Worm (Caenorhabditis elegans): ENCODE results near the gene ceh-43.

Gene ceh-43

DNA sequence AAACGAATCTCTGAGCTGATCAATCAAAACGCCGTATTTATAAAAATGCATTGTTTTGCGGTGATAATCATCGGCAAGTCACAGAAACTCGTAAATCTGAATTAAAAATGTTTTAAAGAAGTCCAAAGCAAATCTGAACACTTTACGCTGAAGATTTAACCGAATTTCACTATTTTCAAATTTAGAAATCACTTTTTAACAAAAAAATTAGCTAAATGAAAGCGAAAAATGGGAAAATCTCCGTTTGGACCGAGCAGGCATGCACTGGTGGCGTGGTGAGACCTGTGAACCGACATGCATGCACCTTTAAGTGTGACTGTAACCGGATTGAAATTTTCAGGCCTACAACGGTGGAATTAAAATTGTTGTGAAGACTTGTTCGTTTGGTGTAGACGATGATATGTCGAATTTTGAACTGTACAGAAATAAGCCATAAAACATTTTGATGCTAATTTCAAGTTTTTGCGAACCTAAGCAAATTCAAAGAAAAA, 10.2 kb downstream of the ceh-43 start, which contains the start of gene C28A5.2:
Gene C28A5.2, minus strand, starts transcription at position 51 of the 491 bp plus-strand sequence.
- TF ChIP-seq unc-62 (GFP tag; optimal IDR thresholded peaks at IDR 0.05), result no peak

DNA sequence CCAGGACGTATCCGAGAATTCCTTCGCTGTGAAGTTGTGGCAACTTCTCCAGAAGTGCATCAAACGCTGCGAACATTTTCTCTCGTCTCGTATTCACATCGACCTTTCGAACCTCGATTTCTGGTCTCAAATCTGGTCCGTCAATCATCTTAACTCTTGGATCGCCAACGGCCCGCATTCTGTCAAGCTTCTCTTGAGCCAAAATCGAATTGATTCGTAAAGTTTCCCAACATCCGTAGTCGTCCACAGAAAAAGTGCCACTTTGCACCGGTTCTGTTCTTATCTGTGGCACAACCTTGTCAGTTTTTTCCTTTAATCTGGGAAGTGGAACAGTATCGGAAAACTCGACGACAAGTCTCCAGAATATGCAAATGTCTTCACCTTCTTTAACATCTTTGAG, 14.5 kb downstream of the ceh-43 start:
- TF ChIP-seq unc-62 (GFP tag; optimal IDR thresholded peaks at IDR 0.05), result no peak

DNA sequence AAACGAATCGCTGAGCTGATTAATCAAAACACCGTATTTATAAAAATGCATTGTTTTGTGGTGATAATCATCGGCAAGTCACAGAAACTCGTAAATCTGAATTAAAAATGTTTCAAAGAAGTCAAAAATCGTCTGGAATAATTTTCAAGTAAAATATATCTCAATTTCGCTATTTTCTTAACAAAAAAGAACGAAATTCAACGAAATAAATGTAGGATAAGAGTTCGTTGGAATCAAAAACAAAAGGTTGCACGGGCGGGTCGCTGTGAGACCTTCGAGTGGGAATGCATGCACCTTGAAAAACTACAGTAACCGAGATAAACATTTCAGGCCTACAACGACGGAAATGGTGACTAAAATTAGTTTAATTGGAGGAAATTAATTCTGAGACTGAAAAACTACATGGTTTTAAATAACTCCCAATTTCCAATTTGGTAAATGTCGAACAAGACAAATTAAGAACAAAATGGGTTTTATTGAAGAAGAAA, 15.4 kb downstream of the ceh-43 start, which contains the start of gene C28A5.1:
Gene C28A5.1, minus strand, starts transcription at position 51 of the 488 bp plus-strand sequence.
- TF ChIP-seq unc-62 (GFP tag; optimal IDR thresholded peaks at IDR 0.05), result no peak

DNA sequence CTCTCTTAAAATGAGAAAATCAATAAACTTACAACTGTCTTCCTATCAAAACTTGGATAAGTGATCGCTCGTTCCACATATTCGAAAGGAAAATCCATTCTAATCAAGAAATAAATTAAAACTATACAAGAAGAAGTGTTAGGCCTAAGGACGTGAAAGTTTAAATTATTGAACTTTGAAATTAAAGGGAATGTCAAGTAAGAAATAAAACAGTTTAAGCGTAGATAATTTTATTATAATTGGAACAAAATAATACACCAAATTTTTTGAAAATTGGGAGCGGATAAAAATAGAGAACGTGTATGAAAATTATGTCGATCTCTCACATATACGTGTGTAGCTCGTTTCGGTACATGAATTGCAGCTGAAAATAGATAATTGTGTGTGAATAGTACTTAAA, 20.3 kb downstream of the ceh-43 start, which contains the start of gene C28A5.6:
Gene C28A5.6, minus strand, starts transcription at position 101 of the 400 bp plus-strand sequence.
- TF ChIP-seq unc-62 (GFP tag; optimal IDR thresholded peaks at IDR 0.05), result no peak

DNA sequence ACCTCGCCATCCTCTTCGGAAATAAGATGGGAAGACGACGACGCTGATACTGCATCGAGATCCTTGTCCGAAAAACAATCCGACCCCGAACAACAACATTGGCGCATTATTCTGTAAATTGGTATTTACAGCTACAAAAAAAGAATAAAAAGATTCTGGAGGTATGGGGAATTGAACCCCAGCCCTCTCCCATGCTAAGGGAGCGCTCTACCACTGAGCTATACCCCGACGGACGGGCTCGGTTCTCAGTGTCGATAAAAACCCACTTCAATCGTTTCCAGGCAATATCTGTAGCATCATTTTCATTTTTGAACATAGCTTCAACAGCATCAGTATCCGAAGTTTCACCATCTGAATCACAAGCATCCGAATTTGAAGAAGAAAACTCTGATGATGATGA, 20.9 kb downstream of the ceh-43 start:
- no peak for TF ChIP-seq unc-62 (GFP tag; optimal IDR thresholded peaks at IDR 0.05)

DNA sequence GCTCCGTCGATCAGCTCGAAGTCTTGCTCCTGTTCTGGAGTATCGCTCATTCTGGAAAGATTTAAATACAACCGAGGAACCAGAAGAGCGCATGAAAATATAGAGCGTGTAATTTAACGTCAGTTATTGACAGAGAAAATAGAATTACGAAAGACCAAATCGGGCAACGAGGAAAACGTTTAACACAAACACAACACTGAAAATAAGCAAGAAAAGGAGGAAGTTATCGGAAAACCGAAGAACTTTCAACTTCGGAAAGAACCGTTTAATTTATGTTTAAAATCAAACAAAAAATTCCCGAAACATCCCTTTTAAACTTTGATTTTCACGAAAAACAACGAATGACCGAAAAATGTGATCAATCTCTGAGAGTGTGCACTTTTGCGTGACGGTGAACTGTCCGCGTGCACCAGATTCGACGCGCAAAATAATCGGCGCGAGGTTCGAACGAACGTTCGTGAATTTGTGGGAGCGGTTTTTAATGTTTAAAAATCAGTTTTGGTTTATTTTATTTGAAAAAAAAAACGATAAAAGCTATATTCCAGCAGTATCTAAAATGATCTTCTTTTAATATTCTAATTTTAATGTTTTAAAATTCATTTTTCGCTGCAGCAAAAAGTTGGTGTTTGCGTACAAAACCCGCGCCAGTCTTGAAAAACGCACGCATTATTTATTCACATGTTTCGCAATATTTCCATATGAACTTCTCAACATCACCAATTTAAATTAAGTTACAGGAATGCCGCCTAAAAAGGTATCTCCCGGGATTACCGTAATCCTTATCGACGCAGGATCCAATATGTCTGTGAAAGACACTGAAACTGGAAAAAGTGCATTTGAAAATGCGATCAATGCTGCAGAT, 30.4 kb downstream of the ceh-43 start, which contains the start of the genes R07E5.7 and cku-80:
Gene R07E5.7, minus strand, starts transcription at position 51 of the 862 bp plus-strand sequence.
Gene cku-80, plus strand, starts transcription at position 732 of the 862 bp plus-strand sequence.
- no peak for TF ChIP-seq unc-62 (GFP tag; optimal IDR thresholded peaks at IDR 0.05)

DNA sequence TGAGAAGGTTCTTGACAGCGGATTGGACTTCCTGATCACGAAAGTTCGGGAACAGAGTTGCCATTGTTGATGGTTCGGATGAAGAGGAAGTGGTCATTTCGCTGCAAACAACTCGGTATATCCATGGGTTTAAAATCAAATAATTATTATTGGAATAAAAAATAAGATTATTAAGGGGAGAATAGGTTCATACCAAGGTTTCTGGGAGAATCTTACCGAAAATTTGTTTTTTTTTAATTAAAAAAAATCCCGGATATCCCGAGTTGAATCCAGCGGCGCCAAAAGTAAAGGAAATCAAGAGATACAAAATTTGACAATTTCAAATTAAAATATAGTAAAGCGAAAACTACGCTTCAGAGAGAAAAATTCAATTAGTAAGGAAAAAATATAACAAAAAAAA, 31.8 kb downstream of the ceh-43 start, which contains the start of the genes R07E5.19 and pdcd-2:
Gene R07E5.19, minus strand, starts transcription at position 101 of the 400 bp plus-strand sequence.
Gene pdcd-2, minus strand, starts transcription at position 102 of the 400 bp plus-strand sequence.
- TF ChIP-seq unc-62 (GFP tag; optimal IDR thresholded peaks at IDR 0.05), result no peak

DNA sequence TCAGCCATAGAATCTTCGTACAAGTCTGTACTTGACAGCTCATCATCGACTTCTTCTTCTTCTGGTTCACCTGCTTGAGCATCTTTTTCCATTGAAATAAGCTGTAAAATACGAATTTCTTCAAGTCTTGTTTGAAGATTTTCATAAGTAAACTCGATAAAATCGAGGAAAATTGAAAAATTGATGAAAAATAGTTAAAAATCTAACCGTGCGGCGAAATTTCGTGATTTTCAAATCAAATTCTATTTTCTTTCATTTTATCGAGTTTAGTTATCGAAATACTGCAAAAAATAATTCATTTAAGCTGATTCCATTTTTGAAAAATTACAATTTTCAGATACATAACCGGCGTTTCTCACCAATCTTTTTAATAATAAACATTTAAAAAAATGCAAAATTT, 34.6 kb downstream of the ceh-43 start, which contains the start of gene R07E5.11:
Gene R07E5.11, minus strand, starts transcription at position 101 of the 400 bp plus-strand sequence.
- TF ChIP-seq unc-62 (GFP tag; optimal IDR thresholded peaks at IDR 0.05), result no peak

DNA sequence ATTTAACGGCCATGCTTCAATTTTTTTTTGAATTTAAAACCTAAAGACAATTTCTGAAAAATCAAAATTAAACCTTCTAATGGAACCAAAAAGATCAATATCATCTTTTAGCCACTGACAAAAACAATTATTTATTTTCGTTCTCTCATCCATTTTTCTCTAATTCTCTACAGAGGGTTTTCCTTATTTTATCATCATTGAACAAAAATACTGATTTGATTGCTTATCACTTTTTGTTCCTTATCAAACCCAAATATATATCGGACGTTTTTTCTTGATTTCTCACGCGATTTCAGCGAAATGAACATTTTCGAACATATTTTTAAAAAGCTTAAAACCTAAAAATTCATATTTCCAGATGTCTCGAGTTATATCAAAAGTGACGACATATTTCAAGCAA, 36.6 kb downstream of the ceh-43 start, which contains the start of gene mpc-1:
Gene mpc-1, plus strand, starts transcription at position 359 of the 400 bp plus-strand sequence.
- no peak for TF ChIP-seq unc-62 (GFP tag; optimal IDR thresholded peaks at IDR 0.05)

DNA sequence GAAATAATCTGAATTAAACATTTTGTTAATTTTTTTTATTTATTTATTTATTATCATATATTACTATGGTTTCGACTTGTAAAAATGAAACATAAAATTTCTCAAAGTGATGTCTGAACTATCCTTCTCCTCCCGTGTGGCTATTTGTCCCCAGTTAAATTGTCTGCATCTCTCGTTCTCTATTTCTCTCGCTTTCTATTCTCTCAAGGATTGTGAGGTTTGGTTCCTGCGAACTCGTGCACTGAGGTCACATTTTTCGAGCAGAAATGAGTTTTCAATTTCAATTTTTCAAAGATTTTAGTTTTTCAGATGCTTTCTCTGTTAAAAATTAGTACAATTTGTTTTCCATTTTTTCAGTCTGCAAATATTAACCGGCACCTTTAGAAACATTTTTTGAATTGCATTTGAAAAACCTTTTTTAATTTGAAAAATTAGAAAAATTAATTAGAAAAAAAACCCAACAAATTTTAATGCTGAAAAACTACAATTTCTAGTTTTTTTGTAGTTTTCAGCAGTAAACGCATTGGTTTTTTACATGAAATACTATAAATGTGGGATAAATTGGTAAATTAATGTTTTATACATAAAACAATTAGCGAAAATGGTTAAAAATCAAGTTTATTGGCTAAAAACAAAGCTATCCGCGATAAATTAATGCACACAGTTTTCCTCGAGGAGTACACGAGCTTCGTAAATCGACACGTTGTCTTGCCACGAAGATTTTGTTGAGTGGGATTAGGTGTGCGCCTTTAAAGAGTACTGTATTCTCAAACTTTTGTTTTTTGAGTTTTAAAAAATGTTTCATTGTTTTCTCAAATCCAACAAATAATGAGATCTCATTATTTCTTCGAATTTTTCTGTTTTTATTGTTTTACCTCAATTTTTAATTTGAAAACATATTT, 37.4 kb downstream of the ceh-43 start:
- TF ChIP-seq unc-62 (GFP tag; optimal IDR thresholded peaks at IDR 0.05), result no peak

DNA sequence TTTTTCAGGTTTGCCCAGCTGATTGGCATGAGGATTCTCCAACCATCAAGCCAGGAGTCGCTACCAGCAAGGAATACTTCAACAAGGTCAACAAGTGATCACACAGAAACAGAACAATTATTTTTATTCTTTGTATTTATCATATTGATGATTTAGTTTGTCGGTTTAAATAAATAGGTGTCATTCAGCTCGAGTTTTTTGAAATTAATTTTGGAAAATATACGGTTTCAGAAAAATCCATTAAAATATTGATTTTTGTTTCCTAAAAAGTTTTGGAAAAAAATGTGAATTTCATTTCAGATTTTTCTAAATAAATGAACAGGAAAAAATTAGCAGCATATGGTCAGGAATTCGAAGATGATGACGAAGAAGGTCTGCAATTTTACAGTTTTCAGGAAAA, 41.5 kb downstream of the ceh-43 start, which contains the start of gene gpch-1:
Gene gpch-1, plus strand, starts transcription at position 301 of the 400 bp plus-strand sequence.
- no peak for TF ChIP-seq unc-62 (GFP tag; optimal IDR thresholded peaks at IDR 0.05)

DNA sequence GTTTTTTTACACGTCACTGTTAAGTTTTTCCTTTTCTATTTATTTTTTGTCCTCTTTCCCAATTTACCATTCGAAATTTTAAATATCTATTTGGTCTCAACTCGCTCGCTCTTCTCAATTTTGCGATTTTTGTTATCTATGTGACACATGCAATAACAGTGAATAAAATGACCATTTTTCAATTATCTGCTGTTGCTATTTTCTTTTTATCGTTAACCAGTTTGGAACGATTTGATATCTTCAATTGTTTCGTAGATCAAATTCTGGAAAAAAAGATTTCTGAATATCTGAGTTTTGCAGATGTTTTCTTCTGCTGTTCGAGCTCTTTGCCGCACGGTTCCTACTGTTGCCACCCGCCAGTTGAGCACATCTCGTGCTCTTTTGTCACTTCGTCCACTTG, 42.6 kb downstream of the ceh-43 start, which contains the start of gene prdx-3:
Gene prdx-3, plus strand, starts transcription at position 301 of the 400 bp plus-strand sequence.
- TF ChIP-seq unc-62 (GFP tag; optimal IDR thresholded peaks at IDR 0.05), result no peak

DNA sequence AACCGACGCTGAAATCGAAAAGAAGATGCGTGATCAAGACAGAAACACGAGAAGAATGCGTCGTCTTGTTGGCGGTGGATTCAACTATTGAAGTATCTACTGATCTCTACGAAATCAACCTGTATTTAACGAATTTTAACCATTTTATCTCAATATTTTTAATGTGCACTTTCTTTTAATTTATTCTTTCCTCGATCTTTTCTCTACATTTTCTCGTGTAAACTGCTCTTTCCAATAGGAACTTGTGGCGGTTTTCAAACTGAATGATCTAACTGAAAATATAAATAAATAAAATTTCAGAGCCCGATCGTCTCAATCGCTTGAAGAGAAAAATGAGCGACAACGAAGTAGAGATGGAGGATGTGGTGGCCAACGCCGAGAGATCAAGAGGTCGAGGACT, 43.8 kb downstream of the ceh-43 start, which contains the start of gene rnp-4:
Gene rnp-4, plus strand, starts transcription at position 301 of the 400 bp plus-strand sequence.
- no peak for TF ChIP-seq unc-62 (GFP tag; optimal IDR thresholded peaks at IDR 0.05)

DNA sequence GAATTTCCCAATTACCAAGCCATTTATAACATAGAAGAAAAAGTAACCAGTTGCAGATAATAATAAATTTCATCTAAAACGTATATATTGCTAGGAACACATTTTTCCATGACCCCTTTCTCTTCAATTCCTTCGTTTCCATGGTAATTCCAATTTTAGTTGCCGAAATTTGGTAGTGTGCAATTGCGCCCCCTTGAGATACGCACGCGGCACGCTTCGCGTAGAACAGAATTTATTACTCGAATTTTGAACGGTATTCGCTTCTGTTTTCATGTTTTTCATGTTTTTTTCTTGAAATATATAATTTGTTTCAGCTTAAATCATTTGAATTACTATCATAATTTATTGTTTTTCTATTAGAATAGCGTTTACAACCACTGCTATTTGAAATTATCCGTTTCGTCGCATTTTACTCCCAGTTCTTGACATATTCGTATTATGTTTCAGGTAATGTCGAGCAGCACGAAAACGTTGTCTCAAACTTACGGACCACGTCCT, 45.4 kb downstream of the ceh-43 start, which contains the start of the genes R07E5.17 and snfc-5:
Gene R07E5.17, minus strand, starts transcription at position 98 of the 498 bp plus-strand sequence.
Gene snfc-5, plus strand, starts transcription at position 448 of the 498 bp plus-strand sequence.
- no peak for TF ChIP-seq unc-62 (GFP tag; optimal IDR thresholded peaks at IDR 0.05)

Data from whole organism, dauer.